Fruit fly (Drosophila melanogaster): ENCODE results near the gene gammaSnap2.
A peak's percentile ranks its signal among the peaks of the same experiment; 100 is the strongest.

The gammaSnap2 gene

DNA sequence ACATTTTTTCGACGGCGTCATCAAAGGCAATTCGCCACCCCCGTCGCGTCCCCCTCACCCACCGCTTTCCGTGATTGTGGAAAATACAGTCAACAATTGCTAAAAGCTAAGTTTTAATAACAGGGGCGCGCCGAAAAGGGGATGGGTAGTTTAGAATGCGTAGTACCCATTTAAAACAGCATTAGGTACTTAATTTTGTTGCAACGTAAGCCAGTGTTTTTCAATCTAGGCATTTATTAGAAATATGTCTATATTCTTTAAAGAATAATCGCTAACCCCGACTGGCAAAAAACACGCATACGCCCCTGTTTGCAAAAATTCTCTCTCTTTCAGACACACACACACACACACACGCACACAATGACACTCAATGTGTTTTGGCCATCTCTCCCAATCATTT lies 36.3 kb downstream of the gammaSnap2 start (continued):
- TF ChIP-seq CG12769 (tag; optimal IDR thresholded peaks at IDR 0.05) (peak; percentile 82), Nf-YC (tag; optimal IDR thresholded peaks at IDR 0.05) (no peak), toy (GFP tag; IDR thresholded peaks at IDR 0.05) (no peak), sisA (GFP tag; IDR thresholded peaks at IDR 0.05) (peak; percentile 33; the same call in 1 of the 2 replicates), Drgx (GFP tag; IDR thresholded peaks at IDR 0.05) (no peak), CG3726 (GFP tag; IDR thresholded peaks at IDR 0.05) (no peak), CG16779 (GFP tag; IDR thresholded peaks at IDR 0.05) (0 out of 2 replicates have a peak, but pooled peaks have one; percentile 67), mld (GFP tag; IDR thresholded peaks at IDR 0.05; ENCODE audit: partially characterized antibody) (no peak), CG7745 (tag; optimal IDR thresholded peaks at IDR 0.05) (no peak), BEAF-32 (GFP tag; optimal IDR thresholded peaks at IDR 0.05) (no peak), bowl (GFP tag; IDR thresholded peaks at IDR 0.05) (no peak), Dad (GFP tag; optimal IDR thresholded peaks at IDR 0.05) (no peak), tna (GFP tag; IDR thresholded peaks at IDR 0.05; ENCODE audit: partially characterized antibody) (no peak), pb (GFP tag; optimal IDR thresholded peaks at IDR 0.05) (no peak), Camta (GFP tag; optimal IDR thresholded peaks at IDR 0.05) (no peak), mirr (GFP tag; optimal IDR thresholded peaks at IDR 0.05) (no peak), CG10543 (GFP tag; optimal IDR thresholded peaks at IDR 0.05) (no peak), hb (GFP tag; IDR thresholded peaks at IDR 0.05; ENCODE audit: partially characterized antibody) (no peak), Trl (optimal IDR thresholded peaks at IDR 0.05) (no peak), Trl (GFP tag; optimal IDR thresholded peaks at IDR 0.05) (no peak), CG7928 (GFP tag; optimal IDR thresholded peaks at IDR 0.05) (peak; percentile 28), CG13296 (GFP tag; optimal IDR thresholded peaks at IDR 0.05) (peak; percentile 7), jumu (GFP tag; optimal IDR thresholded peaks at IDR 0.05) (no peak), CG42726 (GFP tag; IDR thresholded peaks at IDR 0.05; ENCODE audit: partially characterized antibody) (no peak), Hsf (GFP tag; optimal IDR thresholded peaks at IDR 0.05) (peak; percentile 33), CG17385 (GFP tag; optimal IDR thresholded peaks at IDR 0.05) (no peak), peb (GFP tag; IDR thresholded peaks at IDR 0.05) (no peak), fd3F (GFP tag; optimal IDR thresholded peaks at IDR 0.05) (peak; percentile 31), sna (GFP tag; IDR thresholded peaks at IDR 0.05; ENCODE audit: partially characterized antibody) (no peak), Bgb (GFP tag; IDR thresholded peaks at IDR 0.05; ENCODE audit: partially characterized antibody) (no peak), Xbp1 (GFP tag; optimal IDR thresholded peaks at IDR 0.05) (peak; percentile 29), CG8944 (GFP tag; optimal IDR thresholded peaks at IDR 0.05) (no peak), sr (GFP tag; IDR thresholded peaks at IDR 0.05) (no peak), Sox100B (GFP tag; optimal IDR thresholded peaks at IDR 0.05) (no peak), org-1 (GFP tag; optimal IDR thresholded peaks at IDR 0.05) (peak; percentile 39), CG9609 (GFP tag; optimal IDR thresholded peaks at IDR 0.05) (no peak), ranshi (GFP tag; IDR thresholded peaks at IDR 0.05) (peak; percentile 67; the same call in 1 of the 2 replicates), bigmax (GFP tag; optimal IDR thresholded peaks at IDR 0.05) (no peak), croc (GFP tag; conservative IDR thresholded peaks at IDR 0.05) (no peak), CG43689 (GFP tag; IDR thresholded peaks at IDR 0.05) (no peak), CG14014 (GFP tag; IDR thresholded peaks at IDR 0.05) (peak; percentile 67), B-H1 (GFP tag; IDR thresholded peaks at IDR 0.05) (no peak), dmrt99B (tag; optimal IDR thresholded peaks at IDR 0.05) (peak; percentile 39), CG8765 (GFP tag; IDR thresholded peaks at IDR 0.05) (peak; percentile 68; the same call in 1 of the 2 replicates), Stat92E (GFP tag; optimal IDR thresholded peaks at IDR 0.05) (no peak), pnt (GFP tag; optimal IDR thresholded peaks at IDR 0.05) (no peak), CG14667 (GFP tag; IDR thresholded peaks at IDR 0.05) (0 out of 2 replicates have a peak, but pooled peaks have one; percentile 14), yki (optimal IDR thresholded peaks at IDR 0.05) (no peak), CG17186 (GFP tag; optimal IDR thresholded peaks at IDR 0.05) (no peak), YL-1 (GFP tag; optimal IDR thresholded peaks at IDR 0.05) (no peak), HHEX (GFP tag; optimal IDR thresholded peaks at IDR 0.05) (peak; percentile 47), CG3838 (GFP tag; optimal IDR thresholded peaks at IDR 0.05) (no peak)

Measured in whole organism, embryonic.